Fruit fly (Drosophila melanogaster) whole organism, embryonic: Measurements from ENCODE around the gene mRRF2.
A peak's percentile ranks its signal among the peaks of the same experiment; 100 is the strongest.

ENCODE experiments used
- BEAF-32 ChIP-seq: fragments of 200-800 bp; sonication (Bioruptor generic); optimal IDR thresholded peaks from 3 replicates; lab custom pipeline; 2017; ENCODE audit warnings: missing biosample characterization, missing genetic modification characterization, mild to moderate bottlenecking, moderate library complexity, missing genetic modification reagents
- CG10321 ChIP-seq: fragments of 200-800 bp; sonication (Bioruptor generic); IDR thresholded peaks from 2 replicates; pipeline ENCODE4 v1.3.6; 2022; ENCODE audit warnings: missing biosample characterization, missing genetic modification characterization
- CG10431 ChIP-seq: fragments of 200-800 bp; sonication (Bioruptor generic); optimal IDR thresholded peaks from 3 replicates; lab custom pipeline; 2018; ENCODE audit warnings: missing biosample characterization, mild to moderate bottlenecking, missing genetic modification characterization
- CG10462 ChIP-seq: fragments of 200-800 bp; sonication (Bioruptor generic); optimal IDR thresholded peaks from 2 replicates; lab custom pipeline; 2016; ENCODE audit warnings: missing biosample characterization, missing genetic modification characterization
- CG10959 ChIP-seq: fragments of 200-800 bp; sonication (Bioruptor generic); IDR thresholded peaks from 2 replicates; pipeline ENCODE4 v1.3.6; 2022; ENCODE audit warnings: missing biosample characterization, missing genetic modification characterization
- CG10979 ChIP-seq: fragments of 200-800 bp; sonication (Bioruptor generic); optimal IDR thresholded peaks from 2 replicates; lab custom pipeline; 2018; ENCODE audit warnings: missing biosample characterization, mild to moderate bottlenecking, missing genetic modification characterization, moderate library complexity
- CG11456 ChIP-seq: fragments of 200-800 bp; sonication (Bioruptor generic); IDR thresholded peaks from 3 replicates; pipeline ENCODE4 v1.3.6; 2022; ENCODE audit warnings: missing biosample characterization, missing genetic modification characterization
- CG11504 ChIP-seq: fragments of 200-800 bp; sonication (Bioruptor generic); optimal IDR thresholded peaks from 3 replicates; lab custom pipeline; 2019; ENCODE audit warnings: missing biosample characterization, mild to moderate bottlenecking, missing genetic modification characterization, moderate library complexity
- CG11695 ChIP-seq: fragments of 200-800 bp; sonication (Bioruptor generic); IDR thresholded peaks from 3 replicates; pipeline ENCODE4 v1.3.6; 2022; ENCODE audit warnings: missing biosample characterization, missing genetic modification characterization
- CG11696 ChIP-seq: fragments of 200-800 bp; sonication (Bioruptor generic); IDR thresholded peaks from 2 replicates; pipeline ENCODE4 v1.3.6; 2022; ENCODE audit warnings: missing biosample characterization, missing genetic modification characterization
- CG11723 ChIP-seq: fragments of 200-800 bp; sonication (Bioruptor generic); optimal IDR thresholded peaks from 2 replicates; lab custom pipeline; 2017; ENCODE audit warnings: missing biosample characterization, mild to moderate bottlenecking, missing genetic modification characterization
- CG12219 ChIP-seq: fragments of 200-800 bp; sonication (Bioruptor generic); optimal IDR thresholded peaks from 3 replicates; lab custom pipeline; 2018; ENCODE audit warnings: missing biosample characterization, mild to moderate bottlenecking, missing genetic modification characterization
- CG15479 ChIP-seq: fragments of 200-800 bp; sonication (Bioruptor generic); optimal IDR thresholded peaks from 3 replicates; lab custom pipeline; 2019; ENCODE audit warnings: missing biosample characterization, mild to moderate bottlenecking, missing genetic modification characterization, moderate library complexity
- CG1602 ChIP-seq: fragments of 200-800 bp; sonication (Bioruptor generic); optimal IDR thresholded peaks from 3 replicates; lab custom pipeline; 2016; ENCODE audit warnings: missing biosample characterization, missing genetic modification characterization
- CG17385 ChIP-seq: fragments of 200-800 bp; sonication (Bioruptor generic); optimal IDR thresholded peaks from 3 replicates; lab custom pipeline; 2018; ENCODE audit warnings: missing biosample characterization, mild to moderate bottlenecking, missing genetic modification characterization
- CG17802 ChIP-seq: fragments of 200-800 bp; sonication (Bioruptor generic); optimal IDR thresholded peaks from 2 replicates; lab custom pipeline; 2018; ENCODE audit warnings: missing biosample characterization, mild to moderate bottlenecking, missing genetic modification characterization, moderate library complexity
- CG18011 ChIP-seq: fragments of 200-800 bp; sonication (Bioruptor generic); optimal IDR thresholded peaks from 2 replicates; lab custom pipeline; 2017; ENCODE audit warnings: missing biosample characterization, missing genetic modification characterization, mild to moderate bottlenecking, moderate library complexity, missing genotype
- CG2129 ChIP-seq: fragments of 200-800 bp; sonication (Bioruptor generic); IDR thresholded peaks from 2 replicates; pipeline ENCODE4 v1.3.6; 2022; ENCODE audit warnings: missing biosample characterization, missing genetic modification characterization; ENCODE audit not compliant: partially characterized antibody
- CG3281 ChIP-seq: fragments of 200-800 bp; sonication (Bioruptor generic); optimal IDR thresholded peaks from 3 replicates; lab custom pipeline; 2017; ENCODE audit warnings: missing biosample characterization, mild to moderate bottlenecking, missing genetic modification characterization
- CG34224 ChIP-seq: fragments of 200-800 bp; sonication (Bioruptor generic); IDR thresholded peaks from 3 replicates; pipeline ENCODE4 v1.3.6; 2022; ENCODE audit warnings: missing biosample characterization, missing genetic modification characterization; ENCODE audit not compliant: partially characterized antibody
- CG3995 ChIP-seq: fragments of 200-800 bp; sonication (Bioruptor generic); optimal IDR thresholded peaks from 3 replicates; lab custom pipeline; 2016; ENCODE audit warnings: missing biosample characterization, missing genetic modification characterization
- CG4424 ChIP-seq: fragments of 200-800 bp; sonication (Bioruptor generic); optimal IDR thresholded peaks from 3 replicates; lab custom pipeline; 2016; ENCODE audit warnings: missing biosample characterization, missing genetic modification characterization
- CG6272 ChIP-seq: fragments of 200-800 bp; sonication (Bioruptor generic); IDR thresholded peaks from 2 replicates; pipeline ENCODE4 v1.3.6; 2022; ENCODE audit warnings: missing biosample characterization, missing genetic modification characterization
- CG8765 ChIP-seq: fragments of 200-800 bp; sonication (Bioruptor generic); IDR thresholded peaks from 2 replicates; pipeline ENCODE4 v1.3.6; 2022; ENCODE audit warnings: missing biosample characterization, missing genetic modification characterization
- CG9797 ChIP-seq: fragments of 200-800 bp; sonication (Bioruptor generic); optimal IDR thresholded peaks from 3 replicates; lab custom pipeline; 2018; ENCODE audit warnings: missing biosample characterization, mild to moderate bottlenecking, missing genetic modification characterization
- CG9932 ChIP-seq: fragments of 200-800 bp; sonication (Bioruptor generic); IDR thresholded peaks from 2 replicates; pipeline ENCODE4 v1.3.6; 2022; ENCODE audit warnings: missing biosample characterization, missing genetic modification characterization
- D19B ChIP-seq: fragments of 200-800 bp; sonication (Bioruptor generic); optimal IDR thresholded peaks from 2 replicates; lab custom pipeline; 2017; ENCODE audit warnings: missing biosample characterization, mild to moderate bottlenecking, missing genetic modification characterization
- E2f1 ChIP-seq: fragments of 200-800 bp; sonication (Bioruptor generic); IDR thresholded peaks from 2 replicates; pipeline ENCODE4 v1.3.6; 2022; ENCODE audit warnings: missing biosample characterization, missing genetic modification characterization
- HLH54F ChIP-seq: fragments of 200-800 bp; sonication (Bioruptor generic); optimal IDR thresholded peaks from 3 replicates; lab custom pipeline; 2016; ENCODE audit warnings: missing biosample characterization, missing genetic modification characterization
- Hmx ChIP-seq: fragments of 200-800 bp; sonication (Bioruptor generic); optimal IDR thresholded peaks from 2 replicates; lab custom pipeline; 2016; ENCODE audit warnings: missing biosample characterization, missing genetic modification characterization
- Jarid2 ChIP-seq: fragments of 200-800 bp; sonication (Bioruptor generic); optimal IDR thresholded peaks from 3 replicates; lab custom pipeline; 2017; ENCODE audit warnings: mild to moderate bottlenecking, missing biosample characterization, missing genetic modification reagents, missing genetic modification characterization
- Mad ChIP-seq: fragments of 200-800 bp; sonication (Bioruptor generic); optimal IDR thresholded peaks from 2 replicates; lab custom pipeline; 2016; ENCODE audit warnings: missing biosample characterization, missing genetic modification characterization
- NC2β ChIP-seq: fragments of 200-800 bp; sonication (Bioruptor generic); optimal IDR thresholded peaks from 2 replicates; lab custom pipeline; 2016; ENCODE audit warnings: missing biosample characterization, missing genetic modification characterization
- NfI ChIP-seq: fragments of 200-800 bp; sonication (Bioruptor generic); optimal IDR thresholded peaks from 3 replicates; lab custom pipeline; 2018; ENCODE audit warnings: missing biosample characterization, mild to moderate bottlenecking, missing genetic modification characterization, moderate library complexity
- Opbp ChIP-seq: fragments of 200-800 bp; sonication (Bioruptor generic); IDR thresholded peaks from 3 replicates; pipeline ENCODE4 v1.3.6; 2022; ENCODE audit warnings: missing biosample characterization, missing genetic modification characterization; ENCODE audit not compliant: partially characterized antibody
- Poxn ChIP-seq: fragments of 200-800 bp; sonication (Bioruptor generic); IDR thresholded peaks from 2 replicates; pipeline ENCODE4 v1.3.6; 2022; ENCODE audit warnings: missing biosample characterization, missing genetic modification characterization
- Vsx1 ChIP-seq: fragments of 200-800 bp; sonication (Bioruptor generic); optimal IDR thresholded peaks from 2 replicates; lab custom pipeline; 2017; ENCODE audit warnings: missing biosample characterization, mild to moderate bottlenecking, missing genetic modification characterization, missing genetic modification reagents
- aop ChIP-seq: fragments of 200-800 bp; sonication (Bioruptor generic); IDR thresholded peaks from 2 replicates; pipeline ENCODE4 v1.3.6; 2022; ENCODE audit warnings: missing biosample characterization, missing genetic modification characterization
- ara ChIP-seq: fragments of 200-800 bp; sonication (Bioruptor generic); IDR thresholded peaks from 2 replicates; pipeline ENCODE4 v1.3.6; 2022; ENCODE audit warnings: missing biosample characterization, missing genetic modification characterization
- bowl ChIP-seq: fragments of 200-800 bp; sonication (Bioruptor generic); IDR thresholded peaks from 2 replicates; pipeline ENCODE4 v1.3.6; 2022; ENCODE audit warnings: missing biosample characterization, missing genetic modification characterization
- dmrt11E ChIP-seq: fragments of 200-800 bp; sonication (Bioruptor generic); optimal IDR thresholded peaks from 3 replicates; lab custom pipeline; 2018; ENCODE audit warnings: missing biosample characterization, mild to moderate bottlenecking, missing genetic modification characterization, moderate library complexity
- dysf ChIP-seq: fragments of 200-800 bp; sonication (Bioruptor generic); IDR thresholded peaks from 3 replicates; pipeline ENCODE4 v1.3.6; 2022; ENCODE audit warnings: missing biosample characterization, missing genetic modification characterization
- en ChIP-seq: fragments of 200-800 bp; sonication (Bioruptor generic); optimal IDR thresholded peaks from 2 replicates; lab custom pipeline; 2016; ENCODE audit warnings: missing biosample characterization, missing genetic modification characterization
- exex ChIP-seq: fragments of 200-800 bp; sonication (Bioruptor generic); optimal IDR thresholded peaks from 4 replicates; lab custom pipeline; 2018; ENCODE audit warnings: missing biosample characterization, mild to moderate bottlenecking, missing genetic modification characterization, moderate library complexity
- lmd ChIP-seq: fragments of 200-800 bp; sonication (Bioruptor generic); IDR thresholded peaks from 2 replicates; pipeline ENCODE4 v1.3.6; 2022; ENCODE audit warnings: missing biosample characterization, missing genetic modification characterization
- luna ChIP-seq: fragments of 200-800 bp; sonication (Bioruptor generic); optimal IDR thresholded peaks from 2 replicates; lab custom pipeline; 2016; ENCODE audit warnings: missing biosample characterization, missing genetic modification characterization
- psq ChIP-seq: fragments of 200-800 bp; sonication (Bioruptor generic); optimal IDR thresholded peaks from 2 replicates; lab custom pipeline; 2017; ENCODE audit warnings: missing biosample characterization, missing genetic modification characterization
- salm ChIP-seq: fragments of 200-800 bp; sonication (Bioruptor generic); optimal IDR thresholded peaks from 2 replicates; lab custom pipeline; 2018; ENCODE audit warnings: missing biosample characterization, mild to moderate bottlenecking, missing genetic modification characterization
- shn ChIP-seq: fragments of 200-800 bp; sonication (Bioruptor generic); optimal IDR thresholded peaks from 3 replicates; lab custom pipeline; 2016; ENCODE audit warnings: missing biosample characterization, missing genetic modification characterization
- sima ChIP-seq: fragments of 200-800 bp; sonication (Bioruptor generic); optimal IDR thresholded peaks from 2 replicates; lab custom pipeline; 2016; ENCODE audit warnings: missing biosample characterization, missing genetic modification characterization
- wdn ChIP-seq: fragments of 200-800 bp; sonication (Bioruptor generic); IDR thresholded peaks from 2 replicates; pipeline ENCODE4 v1.3.6; 2022; ENCODE audit warnings: missing biosample characterization, missing genetic modification characterization
- z ChIP-seq: fragments of 200-800 bp; sonication (Bioruptor generic); IDR thresholded peaks from 3 replicates; pipeline ENCODE4 v1.3.6; 2022; ENCODE audit warnings: missing biosample characterization, missing genetic modification characterization

Gene mRRF2

DNA sequence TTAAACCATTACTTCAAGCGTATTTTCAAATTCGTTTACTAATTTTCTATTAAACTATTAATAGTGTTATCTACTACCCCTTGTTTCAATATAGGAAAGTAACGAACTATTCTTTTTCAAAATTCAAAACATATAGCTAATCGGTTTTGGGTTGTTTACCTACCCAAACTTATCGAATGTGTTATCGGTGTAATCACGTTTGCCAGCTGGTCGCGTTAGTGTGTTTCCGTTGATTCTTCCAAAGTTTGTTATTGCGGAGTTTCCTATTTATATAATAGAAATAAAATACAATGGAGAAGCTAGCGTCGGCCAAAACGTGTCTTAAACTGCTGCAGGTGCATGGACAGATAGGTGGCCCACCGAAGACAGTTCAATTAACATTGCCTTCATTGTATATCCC, 4.8 kb downstream of the mRRF2 start, which contains the start of gene mRpL45 (continued):
- no peak for TF ChIP-seq CG4424
- no peak for TF ChIP-seq luna (GFP tag; lab: Kevin White, UChicago)
- no peak for TF ChIP-seq salm (tag; lab: Kevin White, UChicago)
- no peak for TF ChIP-seq Poxn (GFP tag; lab: Robert Waterston, UW)
- no peak for TF ChIP-seq E2f1 (GFP tag; lab: Robert Waterston, UW)
- peak; percentile 65 for TF ChIP-seq CG3995
- no peak for TF ChIP-seq CG10431
- no peak for TF ChIP-seq Mad (GFP tag; lab: Kevin White, UChicago)
- TF ChIP-seq en (GFP tag; lab: Kevin White, UChicago), result no peak
- no peak for TF ChIP-seq CG10462
- no peak for TF ChIP-seq Vsx1 (GFP tag; lab: Kevin White, UChicago)
- TF ChIP-seq CG3281 (GFP tag; lab: Kevin White, UChicago), result no peak
- TF ChIP-seq D19B (GFP tag; lab: Kevin White, UChicago), result no peak
- TF ChIP-seq dysf (GFP tag; lab: Robert Waterston, UW), result no peak
- TF ChIP-seq CG11456 (GFP tag; lab: Robert Waterston, UW), result no peak
- no peak for TF ChIP-seq CG6272 (GFP tag; lab: Robert Waterston, UW)
- TF ChIP-seq CG11504 (tag; lab: Kevin White, UChicago), result no peak
- no peak for TF ChIP-seq CG10979 (tag; lab: Kevin White, UChicago)
- TF ChIP-seq CG18011, result no peak
- no peak for TF ChIP-seq CG2129 (GFP tag; lab: Robert Waterston, UW)
- TF ChIP-seq psq (GFP tag; lab: Kevin White, UChicago), result no peak
- no peak for TF ChIP-seq wdn (GFP tag; lab: Robert Waterston, UW)
- no peak for TF ChIP-seq Hmx (GFP tag; lab: Kevin White, UChicago)
- peak; percentile 38 for TF ChIP-seq BEAF-32
- no peak for TF ChIP-seq CG11695 (GFP tag; lab: Robert Waterston, UW)
- no peak for TF ChIP-seq CG17385 (GFP tag; lab: Kevin White, UChicago)
- peak; percentile 36; the same call in 2 of the 3 replicates for TF ChIP-seq Opbp
- no peak for TF ChIP-seq CG8765 (GFP tag; lab: Robert Waterston, UW)
- TF ChIP-seq z (GFP tag; lab: Robert Waterston, UW), result no peak
- no peak for TF ChIP-seq CG1602 (GFP tag; lab: Kevin White, UChicago)
- TF ChIP-seq CG11723 (GFP tag; lab: Kevin White, UChicago), result no peak
- no peak for TF ChIP-seq CG12219 (GFP tag; lab: Kevin White, UChicago)
- no peak for TF ChIP-seq HLH54F
- no peak for TF ChIP-seq CG9932 (GFP tag; lab: Robert Waterston, UW)
- TF ChIP-seq NfI, result no peak
- TF ChIP-seq Jarid2 (GFP tag; lab: Kevin White, UChicago), result no peak
- TF ChIP-seq CG15479 (GFP tag; lab: Kevin White, UChicago), result no peak
- TF ChIP-seq ara, result no peak
- no peak for TF ChIP-seq NC2β (GFP tag; lab: Kevin White, UChicago)
- TF ChIP-seq lmd (GFP tag; lab: Robert Waterston, UW), result no peak
- peak; percentile 20 for TF ChIP-seq CG9797 (GFP tag; lab: Kevin White, UChicago)
- TF ChIP-seq bowl, result no peak
- TF ChIP-seq CG11696 (GFP tag; lab: Robert Waterston, UW), result no peak
- TF ChIP-seq CG10321 (GFP tag; lab: Robert Waterston, UW), result no peak
- TF ChIP-seq CG34224 (GFP tag; lab: Robert Waterston, UW), result peak; percentile 78
- no peak for TF ChIP-seq exex (tag; lab: Kevin White, UChicago)
- no peak for TF ChIP-seq CG17802 (tag; lab: Kevin White, UChicago)
- TF ChIP-seq dmrt11E (tag; lab: Kevin White, UChicago), result no peak
- TF ChIP-seq aop (GFP tag; lab: Robert Waterston, UW), result no peak
- no peak for TF ChIP-seq CG10959 (GFP tag; lab: Robert Waterston, UW)
- TF ChIP-seq sima, result no peak
- TF ChIP-seq shn (GFP tag; lab: Kevin White, UChicago), result no peak
